Worm (Caenorhabditis elegans) whole organism, mixed stage, embryonic: ENCODE results near the gene ZK809.1.

Experiments used
- ceh-43 ChIP-seq: fragments of 200-800 bp; sonication (Bioruptor generic); optimal IDR thresholded peaks from 2 replicates; lab custom pipeline; 2018; ENCODE audit warnings: mild to moderate bottlenecking, missing genetic modification characterization, moderate library complexity, missing compliant biosample characterization
- elt-1 ChIP-seq: sonication (generic microtip); optimal IDR thresholded peaks from 2 replicates; lab custom pipeline; 2017; ENCODE audit warnings: missing genetic modification characterization, mild to moderate bottlenecking, missing compliant biosample characterization, antibody characterized with exemption, moderate library complexity, borderline replicate concordance; ENCODE audit not compliant: insufficient read depth
- elt-3 ChIP-seq: fragments of 150-350 bp; optimal IDR thresholded peaks from 2 replicates; lab custom pipeline; 2014; ENCODE audit warnings: missing biosample characterization, missing genetic modification characterization
- lin-13 ChIP-seq: fragments of 150-350 bp; optimal IDR thresholded peaks from 2 replicates; lab custom pipeline; 2014; ENCODE audit warnings: missing biosample characterization, missing genetic modification characterization
- mab-5 ChIP-seq: fragments of 150-350 bp; optimal IDR thresholded peaks from 2 replicates; lab custom pipeline; 2014; ENCODE audit warnings: missing biosample characterization, missing genetic modification characterization
- nhr-12 ChIP-seq: fragments of 150-350 bp; optimal IDR thresholded peaks from 2 replicates; lab custom pipeline; 2014; ENCODE audit warnings: missing biosample characterization, missing genetic modification characterization
- nhr-237 ChIP-seq: fragments of 150-350 bp; optimal IDR thresholded peaks from 2 replicates; lab custom pipeline; 2014; ENCODE audit warnings: missing biosample characterization, missing genetic modification characterization
- pha-4 ChIP-seq: fragments of 150-350 bp; optimal IDR thresholded peaks from 2 replicates; lab custom pipeline; 2018; ENCODE audit warnings: missing biosample characterization, missing genetic modification reagents, missing genetic modification characterization
- snpc-4 ChIP-seq: fragments of 150-350 bp; optimal IDR thresholded peaks from 2 replicates; lab custom pipeline; 2014; ENCODE audit warnings: missing biosample characterization, missing genetic modification characterization
- sptf-1 ChIP-seq: sonication (generic microtip); optimal IDR thresholded peaks from 2 replicates; lab custom pipeline; 2017; ENCODE audit warnings: mild to moderate bottlenecking, missing genetic modification characterization, moderate library complexity, missing compliant biosample characterization
- unc-39 ChIP-seq: fragments of 150-350 bp; optimal IDR thresholded peaks from 2 replicates; lab custom pipeline; 2014; ENCODE audit warnings: missing biosample characterization, missing genetic modification characterization
- unc-62 ChIP-seq: fragments of 150-350 bp; optimal IDR thresholded peaks from 2 replicates; lab custom pipeline; 2014; ENCODE audit warnings: missing biosample characterization, missing genetic modification reagents, missing genetic modification characterization
- zip-8 ChIP-seq: fragments of 150-350 bp; optimal IDR thresholded peaks from 2 replicates; lab custom pipeline; 2014; ENCODE audit warnings: missing biosample characterization, missing genetic modification characterization
- ztf-11 ChIP-seq: fragments of 150-350 bp; optimal IDR thresholded peaks from 2 replicates; lab custom pipeline; 2014; ENCODE audit warnings: missing biosample characterization, missing genetic modification characterization

DNA sequence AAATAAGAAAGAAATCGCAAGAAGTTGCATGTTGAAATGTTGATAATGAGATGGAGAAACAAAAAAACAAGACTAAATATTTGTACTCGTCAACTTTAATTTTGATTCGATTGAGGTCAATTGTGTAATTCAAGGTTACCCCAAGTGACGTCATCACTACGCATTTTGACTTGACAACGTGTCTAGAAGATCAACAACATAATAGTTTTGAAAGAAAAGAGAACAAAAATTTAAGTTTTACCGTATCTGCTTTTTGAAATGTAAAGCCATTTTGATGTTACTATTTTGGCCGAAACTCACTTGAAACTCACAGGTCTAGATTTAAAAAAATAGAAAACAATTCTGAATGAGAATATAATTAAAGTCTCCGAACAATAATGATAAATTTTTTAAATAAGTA lies 21.0 kb upstream of the ZK809.1 start, which contains the start of gene dsl-5:
- TF ChIP-seq nhr-237 (tag; lab: Kevin White, UChicago) = no peak
- no peak for TF ChIP-seq unc-62 (GFP tag; lab: Kevin White, UChicago)
- no peak for TF ChIP-seq nhr-12 (tag; lab: Kevin White, UChicago)
- no peak for TF ChIP-seq ztf-11 (tag; lab: Kevin White, UChicago)
- no peak for TF ChIP-seq snpc-4 (tag; lab: Kevin White, UChicago)
- peak; percentile 15 for TF ChIP-seq zip-8 (tag; lab: Kevin White, UChicago)
- TF ChIP-seq mab-5 (tag; lab: Kevin White, UChicago) = no peak
- no peak for TF ChIP-seq elt-3 (tag; lab: Kevin White, UChicago)
- no peak for TF ChIP-seq ceh-43 (GFP tag; lab: Kevin White, UChicago)
- TF ChIP-seq lin-13 (tag; lab: Kevin White, UChicago) = no peak
- no peak for TF ChIP-seq sptf-1 (tag; lab: Kevin White, UChicago)
- TF ChIP-seq elt-1 (tag; lab: Kevin White, UChicago) = no peak
- no peak for TF ChIP-seq pha-4 (tag; lab: Kevin White, UChicago)
- TF ChIP-seq unc-39 = no peak
